Fruit fly (Drosophila melanogaster) whole organism, embryonic: Measurements from ENCODE around the gene CG13367.

Source experiments
- Ada2b ChIP-seq: fragments of 200-800 bp; sonication (Bioruptor generic); IDR thresholded peaks from 2 replicates; pipeline ENCODE4 v1.3.6; 2022; ENCODE audit warnings: missing biosample characterization, missing genetic modification characterization
- CG10147 ChIP-seq: fragments of 200-800 bp; sonication (Bioruptor generic); optimal IDR thresholded peaks from 2 replicates; lab custom pipeline; 2019; ENCODE audit warnings: missing biosample characterization, mild to moderate bottlenecking, missing genetic modification characterization, moderate library complexity
- CG12659 ChIP-seq: fragments of 200-800 bp; sonication (Bioruptor generic); optimal IDR thresholded peaks from 3 replicates; lab custom pipeline; 2017; ENCODE audit warnings: mild to moderate bottlenecking, missing biosample characterization, missing genetic modification reagents, missing genetic modification characterization
- CG13894 ChIP-seq: fragments of 200-800 bp; sonication (Bioruptor generic); optimal IDR thresholded peaks from 3 replicates; lab custom pipeline; 2018; ENCODE audit warnings: missing biosample characterization, mild to moderate bottlenecking, missing genetic modification characterization, moderate library complexity
- CG15514 ChIP-seq: fragments of 200-800 bp; sonication (Bioruptor generic); optimal IDR thresholded peaks from 3 replicates; lab custom pipeline; 2017; ENCODE audit warnings: missing biosample characterization, missing genetic modification characterization, mild to moderate bottlenecking, moderate library complexity, missing genetic modification reagents
- CG1603 ChIP-seq: fragments of 200-800 bp; sonication (Bioruptor generic); optimal IDR thresholded peaks from 2 replicates; lab custom pipeline; 2019; ENCODE audit warnings: missing biosample characterization, mild to moderate bottlenecking, missing genetic modification characterization, moderate library complexity
- CG18262 ChIP-seq: fragments of 200-800 bp; optimal IDR thresholded peaks from 3 replicates; lab custom pipeline; 2019; ENCODE audit warnings: missing biosample characterization, mild to moderate bottlenecking, missing genetic modification characterization, moderate library complexity
- CG2116 ChIP-seq: fragments of 200-800 bp; sonication (Bioruptor generic); optimal IDR thresholded peaks from 3 replicates; lab custom pipeline; 2018; ENCODE audit warnings: missing biosample characterization, mild to moderate bottlenecking, missing genetic modification characterization
- CG31365 ChIP-seq: fragments of 200-800 bp; sonication (Bioruptor generic); optimal IDR thresholded peaks from 2 replicates; lab custom pipeline; 2018; ENCODE audit warnings: missing biosample characterization, mild to moderate bottlenecking, missing genetic modification characterization
- CG34422 ChIP-seq: fragments of 200-800 bp; sonication (Bioruptor generic); IDR thresholded peaks from 3 replicates; pipeline ENCODE4 v1.3.6; 2022; ENCODE audit warnings: missing biosample characterization, missing genetic modification characterization
- CG4360 ChIP-seq: fragments of 200-800 bp; sonication (Bioruptor generic); IDR thresholded peaks from 2 replicates; pipeline ENCODE4 v1.3.6; 2022; ENCODE audit warnings: missing biosample characterization, missing genetic modification characterization
- CG4707 ChIP-seq: fragments of 200-800 bp; sonication (Bioruptor generic); optimal IDR thresholded peaks from 2 replicates; lab custom pipeline; 2018; ENCODE audit warnings: missing biosample characterization, mild to moderate bottlenecking, missing genetic modification characterization, moderate library complexity
- CG7372 ChIP-seq: fragments of 200-800 bp; sonication (Bioruptor generic); IDR thresholded peaks from 2 replicates; pipeline ENCODE4 v1.3.6; 2022; ENCODE audit warnings: missing biosample characterization, missing genetic modification characterization
- CG7556 ChIP-seq: fragments of 200-800 bp; sonication (Bioruptor generic); optimal IDR thresholded peaks from 2 replicates; lab custom pipeline; 2017; ENCODE audit warnings: missing biosample characterization, mild to moderate bottlenecking, missing genetic modification characterization
- CG7786 ChIP-seq: fragments of 200-800 bp; sonication (Bioruptor generic); optimal IDR thresholded peaks from 2 replicates; lab custom pipeline; 2016; ENCODE audit warnings: missing biosample characterization, missing genetic modification characterization
- Deaf1 ChIP-seq: fragments of 200-800 bp; optimal IDR thresholded peaks from 3 replicates; lab custom pipeline; 2019; ENCODE audit warnings: missing biosample characterization, mild to moderate bottlenecking, missing genetic modification characterization, moderate library complexity
- Drgx ChIP-seq: fragments of 200-800 bp; sonication (Bioruptor generic); IDR thresholded peaks from 2 replicates; pipeline ENCODE4 v1.3.6; 2022; ENCODE audit warnings: missing biosample characterization, missing genetic modification characterization
- Hand ChIP-seq: fragments of 200-800 bp; sonication (Bioruptor generic); optimal IDR thresholded peaks from 2 replicates; lab custom pipeline; 2017; ENCODE audit warnings: mild to moderate bottlenecking, missing biosample characterization, missing genetic modification reagents, missing genetic modification characterization
- Hmr ChIP-seq: fragments of 200-800 bp; sonication (Bioruptor generic); optimal IDR thresholded peaks from 3 replicates; lab custom pipeline; 2017; ENCODE audit warnings: mild to moderate bottlenecking, missing biosample characterization, missing genetic modification reagents, missing genetic modification characterization
- Hr39 ChIP-seq: fragments of >200 bp; optimal IDR thresholded peaks from 2 replicates; lab custom pipeline; 2017
- Hsf ChIP-seq: fragments of 200-800 bp; sonication (Bioruptor generic); optimal IDR thresholded peaks from 3 replicates; lab custom pipeline; 2016; ENCODE audit warnings: missing biosample characterization, missing genetic modification characterization
- Oaz ChIP-seq: fragments of 200-800 bp; sonication (Bioruptor generic); IDR thresholded peaks from 2 replicates; pipeline ENCODE4 v1.3.6; 2022; ENCODE audit warnings: missing biosample characterization, missing genetic modification characterization
- Opbp ChIP-seq: fragments of 200-800 bp; sonication (Bioruptor generic); IDR thresholded peaks from 3 replicates; pipeline ENCODE4 v1.3.6; 2022; ENCODE audit warnings: missing biosample characterization, missing genetic modification characterization; ENCODE audit not compliant: partially characterized antibody
- Sox100B ChIP-seq: fragments of 200-800 bp; sonication (Bioruptor generic); optimal IDR thresholded peaks from 3 replicates; lab custom pipeline; 2018; ENCODE audit warnings: missing biosample characterization, mild to moderate bottlenecking, missing genetic modification characterization
- Stat92E ChIP-seq, 3 experiments: fragments of >200 bp in 2 of 3; fragments of 200-800 bp in 1 of 3; sonication (Bioruptor generic) in 1 of 3; optimal IDR thresholded peaks; 2 replicates each; lab custom pipeline; 2017 to 2019; ENCODE audit warnings: missing biosample characterization in 3 of 3, missing genetic modification characterization in 3 of 3, mild to moderate bottlenecking in 1 of 3, moderate library complexity in 1 of 3
- TFAM ChIP-seq: fragments of 200-800 bp; sonication (Bioruptor generic); optimal IDR thresholded peaks from 2 replicates; lab custom pipeline; 2017; ENCODE audit warnings: missing biosample characterization, missing genetic modification characterization, inconsistent platforms
- Xrp1 ChIP-seq: fragments of 200-800 bp; sonication (Bioruptor generic); IDR thresholded peaks from 2 replicates; pipeline ENCODE4 v1.3.6; 2022; ENCODE audit warnings: missing biosample characterization, missing genetic modification characterization
- al ChIP-seq: fragments of 200-800 bp; sonication (Bioruptor generic); IDR thresholded peaks from 2 replicates; pipeline ENCODE4 v1.3.6; 2022; ENCODE audit warnings: missing biosample characterization, missing genetic modification characterization
- ato ChIP-seq: fragments of 200-800 bp; sonication (Bioruptor generic); IDR thresholded peaks from 2 replicates; pipeline ENCODE4 v1.3.6; 2022; ENCODE audit warnings: missing biosample characterization, missing genetic modification characterization; ENCODE audit not compliant: partially characterized antibody
- bbx ChIP-seq: fragments of 200-800 bp; sonication (Bioruptor generic); IDR thresholded peaks from 2 replicates; pipeline ENCODE4 v1.3.6; 2022; ENCODE audit warnings: missing biosample characterization, missing genetic modification characterization; ENCODE audit not compliant: partially characterized antibody
- fd64A ChIP-seq: fragments of 200-800 bp; sonication (Bioruptor generic); optimal IDR thresholded peaks from 3 replicates; lab custom pipeline; 2018; ENCODE audit warnings: missing biosample characterization, mild to moderate bottlenecking, missing genetic modification characterization
- hbn ChIP-seq: fragments of 200-800 bp; sonication (Bioruptor generic); IDR thresholded peaks from 2 replicates; pipeline ENCODE4 v1.3.6; 2022; ENCODE audit warnings: missing biosample characterization, missing genetic modification characterization; ENCODE audit not compliant: partially characterized antibody
- kah ChIP-seq: fragments of 200-800 bp; sonication (Bioruptor generic); optimal IDR thresholded peaks from 2 replicates; lab custom pipeline; 2018; ENCODE audit warnings: missing biosample characterization, mild to moderate bottlenecking, missing genetic modification characterization
- nerfin-2 ChIP-seq: fragments of 200-800 bp; sonication (Bioruptor generic); IDR thresholded peaks from 2 replicates; pipeline ENCODE4 v1.3.6; 2022; ENCODE audit warnings: missing biosample characterization, missing genetic modification characterization; ENCODE audit not compliant: partially characterized antibody
- otp ChIP-seq: fragments of 200-800 bp; sonication (Bioruptor generic); IDR thresholded peaks from 3 replicates; pipeline ENCODE4, ENCODE4 v1.3.6; 2022; ENCODE audit warnings: missing biosample characterization, missing genetic modification characterization
- phol ChIP-seq: fragments of 200-800 bp; sonication (Bioruptor generic); optimal IDR thresholded peaks from 3 replicates; lab custom pipeline; 2018; ENCODE audit warnings: missing biosample characterization, mild to moderate bottlenecking, missing genetic modification characterization, moderate library complexity
- sens ChIP-seq: fragments of 200-800 bp; sonication (Bioruptor generic); peaks from one replicate; lab custom pipeline; 2016; ENCODE audit warnings: missing biosample characterization, missing genetic modification characterization
- shn ChIP-seq: fragments of 200-800 bp; sonication (Bioruptor generic); optimal IDR thresholded peaks from 3 replicates; lab custom pipeline; 2016; ENCODE audit warnings: missing biosample characterization, missing genetic modification characterization
- sna ChIP-seq: fragments of 200-800 bp; sonication (Bioruptor generic); IDR thresholded peaks from 2 replicates; pipeline ENCODE4 v1.3.6; 2022; ENCODE audit warnings: missing biosample characterization, missing genetic modification characterization; ENCODE audit not compliant: partially characterized antibody
- tin ChIP-seq: fragments of 200-800 bp; sonication (Bioruptor generic); optimal IDR thresholded peaks from 3 replicates; lab custom pipeline; 2016; ENCODE audit warnings: missing biosample characterization, missing genetic modification characterization
- tio ChIP-seq: fragments of 200-800 bp; sonication (Bioruptor generic); optimal IDR thresholded peaks from 2 replicates; lab custom pipeline; 2017; ENCODE audit warnings: missing biosample characterization, missing genetic modification characterization, inconsistent platforms
- tx ChIP-seq: fragments of 200-800 bp; sonication (Bioruptor generic); optimal IDR thresholded peaks from 2 replicates; lab custom pipeline; 2016; ENCODE audit warnings: missing biosample characterization, missing genetic modification characterization

Gene CG13367

DNA sequence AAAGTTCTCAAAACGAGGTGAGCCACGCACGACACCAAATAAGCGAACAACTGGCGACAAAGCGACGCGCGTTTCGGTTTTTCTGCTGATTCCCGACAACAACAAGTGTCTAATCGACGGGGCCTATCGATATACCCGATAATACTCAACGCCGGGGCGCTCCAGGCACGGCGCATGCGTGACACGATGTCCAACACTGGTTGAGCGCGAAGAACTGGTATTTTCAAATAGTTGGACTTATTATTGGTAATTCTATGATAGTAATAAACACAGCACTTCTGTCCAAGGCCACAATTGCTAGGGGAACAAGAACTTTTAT is 27.1 kb upstream of the CG13367 start (continued):
- no peak for TF ChIP-seq tx (GFP tag; lab: Kevin White, UChicago)
- peak; percentile 70 for TF ChIP-seq CG1603 (tag; lab: Kevin White, UChicago)
- no peak for TF ChIP-seq otp (GFP tag; lab: Robert Waterston, UW)
- TF ChIP-seq Hr39, result no peak
- TF ChIP-seq sna (GFP tag; lab: Robert Waterston, UW), result peak; percentile 65
- no peak for TF ChIP-seq tio
- TF ChIP-seq CG15514 (GFP tag; lab: Kevin White, UChicago), result peak; percentile 89
- no peak for TF ChIP-seq Sox100B (GFP tag; lab: Kevin White, UChicago)
- no peak for TF ChIP-seq Xrp1
- no peak for TF ChIP-seq tin
- TF ChIP-seq al, result no peak
- peak; percentile 36 for TF ChIP-seq Hmr
- peak; percentile 16 for TF ChIP-seq CG12659 (GFP tag; lab: Kevin White, UChicago)
- no peak for TF ChIP-seq Ada2b (GFP tag; lab: Robert Waterston, UW)
- no peak for TF ChIP-seq Drgx (GFP tag; lab: Robert Waterston, UW)
- TF ChIP-seq CG13894 (tag; lab: Kevin White, UChicago), result peak; percentile 29
- peak; percentile 88 for TF ChIP-seq kah
- TF ChIP-seq CG31365 (tag; lab: Kevin White, UChicago), result no peak
- peak; percentile 91 for TF ChIP-seq CG4360 (GFP tag; lab: Robert Waterston, UW)
- TF ChIP-seq hbn (GFP tag; lab: Robert Waterston, UW), result peak; percentile 76
- no peak for TF ChIP-seq CG4707 (GFP tag; lab: Kevin White, UChicago)
- TF ChIP-seq ato (GFP tag; lab: Robert Waterston, UW), result peak; percentile 74
- peak; percentile 87 for TF ChIP-seq Opbp (GFP tag; lab: Robert Waterston, UW)
- peak; percentile 78 for TF ChIP-seq CG2116
- no peak for TF ChIP-seq fd64A (GFP tag; lab: Kevin White, UChicago)
- TF ChIP-seq Deaf1 (tag; lab: Kevin White, UChicago), result peak; percentile 62
- TF ChIP-seq shn, result peak; percentile 24
- peak; percentile 13 for TF ChIP-seq Hsf
- TF ChIP-seq Stat92E (GFP tag; optimal IDR thresholded peaks at IDR 0.05; lab: Kevin White, UChicago), result peak in 1 of 3 experiments; percentile 2
- no peak for TF ChIP-seq CG7556 (GFP tag; lab: Kevin White, UChicago)
- no peak for TF ChIP-seq Oaz (GFP tag; lab: Robert Waterston, UW)
- no peak for TF ChIP-seq Hand (GFP tag; lab: Kevin White, UChicago)
- TF ChIP-seq CG34422 (GFP tag; lab: Robert Waterston, UW), result no peak
- TF ChIP-seq sens (GFP tag; lab: Kevin White, UChicago), result peak; percentile 58
- peak; percentile 42; the same call in 1 of the 2 replicates for TF ChIP-seq nerfin-2 (GFP tag; lab: Robert Waterston, UW)
- no peak for TF ChIP-seq TFAM (GFP tag; lab: Kevin White, UChicago)
- peak; percentile 28 for TF ChIP-seq CG7786 (GFP tag; lab: Kevin White, UChicago)
- no peak for TF ChIP-seq CG10147 (GFP tag; lab: Kevin White, UChicago)
- no peak for TF ChIP-seq CG18262 (tag; lab: Kevin White, UChicago)
- TF ChIP-seq phol (tag; lab: Kevin White, UChicago), result no peak
- peak; percentile 88 for TF ChIP-seq bbx (GFP tag; lab: Robert Waterston, UW)
- TF ChIP-seq CG7372 (GFP tag; lab: Robert Waterston, UW), result no peak
- TF ChIP-seq, all 482 proteins: peak for 95
